Fruit fly (Drosophila melanogaster) whole organism, embryonic: ENCODE data around the gene CG13258.

Source experiments
- Atf-2 ChIP-seq: fragments of 200-800 bp; sonication (Bioruptor generic); optimal IDR thresholded peaks from 2 replicates; lab custom pipeline; 2016; ENCODE audit warnings: missing biosample characterization, missing genetic modification characterization
- CG10147 ChIP-seq: fragments of 200-800 bp; sonication (Bioruptor generic); optimal IDR thresholded peaks from 2 replicates; lab custom pipeline; 2019; ENCODE audit warnings: missing biosample characterization, mild to moderate bottlenecking, missing genetic modification characterization, moderate library complexity
- CG11696 ChIP-seq: fragments of 200-800 bp; sonication (Bioruptor generic); IDR thresholded peaks from 2 replicates; pipeline ENCODE4 v1.3.6; 2022; ENCODE audit warnings: missing biosample characterization, missing genetic modification characterization
- CG11723 ChIP-seq: fragments of 200-800 bp; sonication (Bioruptor generic); optimal IDR thresholded peaks from 2 replicates; lab custom pipeline; 2017; ENCODE audit warnings: missing biosample characterization, mild to moderate bottlenecking, missing genetic modification characterization
- CG13894 ChIP-seq: fragments of 200-800 bp; sonication (Bioruptor generic); optimal IDR thresholded peaks from 3 replicates; lab custom pipeline; 2018; ENCODE audit warnings: missing biosample characterization, mild to moderate bottlenecking, missing genetic modification characterization, moderate library complexity
- CG1647 ChIP-seq: fragments of 200-800 bp; sonication (Bioruptor generic); optimal IDR thresholded peaks from 3 replicates; lab custom pipeline; 2016; ENCODE audit warnings: missing biosample characterization, missing genetic modification characterization
- CG16813 ChIP-seq: fragments of 200-800 bp; sonication (Bioruptor generic); IDR thresholded peaks from 3 replicates; pipeline ENCODE4 v1.3.6; 2022; ENCODE audit warnings: missing biosample characterization, missing genetic modification characterization; ENCODE audit not compliant: partially characterized antibody
- CG17612 ChIP-seq: fragments of 200-800 bp; sonication (Bioruptor generic); IDR thresholded peaks from 2 replicates; pipeline ENCODE4 v1.3.6; 2022; ENCODE audit warnings: missing biosample characterization, missing genetic modification characterization
- CG17912 ChIP-seq: fragments of 200-800 bp; sonication (Bioruptor generic); optimal IDR thresholded peaks from 2 replicates; lab custom pipeline; 2018; ENCODE audit warnings: missing biosample characterization, mild to moderate bottlenecking, missing genetic modification characterization
- CG2199 ChIP-seq: fragments of 200-800 bp; sonication (Bioruptor generic); IDR thresholded peaks from 3 replicates; pipeline ENCODE4 v1.3.6; 2022; ENCODE audit warnings: missing biosample characterization, missing genetic modification characterization
- CG6175 ChIP-seq: fragments of 200-800 bp; sonication (Bioruptor generic); IDR thresholded peaks from 3 replicates; pipeline ENCODE4 v1.3.6; 2022; ENCODE audit warnings: missing biosample characterization, missing genetic modification characterization
- CG6254 ChIP-seq: fragments of 200-800 bp; sonication (Bioruptor generic); optimal IDR thresholded peaks from 3 replicates; lab custom pipeline; 2017; ENCODE audit warnings: mild to moderate bottlenecking, missing biosample characterization, missing genetic modification reagents, missing genetic modification characterization
- CG6791 ChIP-seq: fragments of 200-800 bp; sonication (Bioruptor generic); IDR thresholded peaks from 3 replicates; pipeline ENCODE4 v1.3.6; 2022; ENCODE audit warnings: missing biosample characterization, missing genetic modification characterization; ENCODE audit not compliant: partially characterized antibody
- CG8281 ChIP-seq: fragments of 200-800 bp; sonication (Bioruptor generic); optimal IDR thresholded peaks from 2 replicates; lab custom pipeline; 2018; ENCODE audit warnings: missing biosample characterization, mild to moderate bottlenecking, missing genetic modification characterization, moderate library complexity
- CG8765 ChIP-seq: fragments of 200-800 bp; sonication (Bioruptor generic); IDR thresholded peaks from 2 replicates; pipeline ENCODE4 v1.3.6; 2022; ENCODE audit warnings: missing biosample characterization, missing genetic modification characterization
- Dll ChIP-seq: fragments of 200-800 bp; sonication (Bioruptor generic); IDR thresholded peaks from 4 replicates; pipeline ENCODE4 v1.3.6; 2022; ENCODE audit warnings: missing biosample characterization, missing genetic modification characterization; ENCODE audit not compliant: partially characterized antibody
- Dref ChIP-seq: fragments of 200-800 bp; sonication (Bioruptor generic); IDR thresholded peaks from 2 replicates; pipeline ENCODE4 v1.3.6; 2022; ENCODE audit warnings: missing biosample characterization, missing genetic modification characterization
- Eip74EF ChIP-seq, 2 experiments: fragments of 200-800 bp in 1 of 2; fragments of >200 bp in 1 of 2; sonication (Bioruptor generic) in 1 of 2; optimal IDR thresholded peaks; 2 replicates each; lab custom pipeline; 2017 to 2019; ENCODE audit warnings: missing biosample characterization in 2 of 2, missing genetic modification characterization in 2 of 2, mild to moderate bottlenecking in 1 of 2, moderate library complexity in 1 of 2
- Gsc ChIP-seq: fragments of 200-800 bp; sonication (Bioruptor generic); IDR thresholded peaks from 2 replicates; pipeline ENCODE4 v1.3.6; 2022; ENCODE audit warnings: missing biosample characterization, missing genetic modification characterization
- H2.0 ChIP-seq: fragments of 200-800 bp; sonication (Bioruptor generic); IDR thresholded peaks from 2 replicates; pipeline ENCODE4 v1.3.6; 2022; ENCODE audit warnings: missing biosample characterization, missing genetic modification characterization
- Hand ChIP-seq: fragments of 200-800 bp; sonication (Bioruptor generic); optimal IDR thresholded peaks from 2 replicates; lab custom pipeline; 2017; ENCODE audit warnings: mild to moderate bottlenecking, missing biosample characterization, missing genetic modification reagents, missing genetic modification characterization
- NfI ChIP-seq: fragments of 200-800 bp; sonication (Bioruptor generic); optimal IDR thresholded peaks from 3 replicates; lab custom pipeline; 2018; ENCODE audit warnings: missing biosample characterization, mild to moderate bottlenecking, missing genetic modification characterization, moderate library complexity
- Vsx1 ChIP-seq: fragments of 200-800 bp; sonication (Bioruptor generic); optimal IDR thresholded peaks from 2 replicates; lab custom pipeline; 2017; ENCODE audit warnings: missing biosample characterization, mild to moderate bottlenecking, missing genetic modification characterization, missing genetic modification reagents
- Xbp1 ChIP-seq: fragments of 200-800 bp; sonication (Bioruptor generic); optimal IDR thresholded peaks from 3 replicates; lab custom pipeline; 2016; ENCODE audit warnings: missing biosample characterization, mild to moderate bottlenecking, missing genetic modification characterization
- ato ChIP-seq: fragments of 200-800 bp; sonication (Bioruptor generic); IDR thresholded peaks from 2 replicates; pipeline ENCODE4 v1.3.6; 2022; ENCODE audit warnings: missing biosample characterization, missing genetic modification characterization; ENCODE audit not compliant: partially characterized antibody
- cg ChIP-seq: fragments of 200-800 bp; sonication (Bioruptor generic); optimal IDR thresholded peaks from 3 replicates; lab custom pipeline; 2019; ENCODE audit warnings: missing biosample characterization, mild to moderate bottlenecking, missing genetic modification characterization, moderate library complexity
- corto ChIP-seq: fragments of 200-800 bp; sonication (Bioruptor generic); optimal IDR thresholded peaks from 2 replicates; lab custom pipeline; 2016; ENCODE audit warnings: missing biosample characterization, mild to moderate bottlenecking, missing genetic modification characterization, moderate library complexity
- dmrt11E ChIP-seq: fragments of 200-800 bp; sonication (Bioruptor generic); optimal IDR thresholded peaks from 3 replicates; lab custom pipeline; 2018; ENCODE audit warnings: missing biosample characterization, mild to moderate bottlenecking, missing genetic modification characterization, moderate library complexity
- esg ChIP-seq: fragments of 200-800 bp; sonication (Bioruptor generic); conservative IDR thresholded peaks from 2 replicates; pipeline ENCODE4 v1.3.6; 2022; ENCODE audit warnings: missing biosample characterization, missing genetic modification characterization
- fd64A ChIP-seq: fragments of 200-800 bp; sonication (Bioruptor generic); optimal IDR thresholded peaks from 3 replicates; lab custom pipeline; 2018; ENCODE audit warnings: missing biosample characterization, mild to moderate bottlenecking, missing genetic modification characterization
- gem ChIP-seq: fragments of 200-800 bp; sonication (Bioruptor generic); optimal IDR thresholded peaks from 2 replicates; lab custom pipeline; 2019; ENCODE audit warnings: missing biosample characterization, mild to moderate bottlenecking, missing genetic modification characterization, moderate library complexity
- gro ChIP-seq: fragments of 200-800 bp; sonication (Bioruptor generic); optimal IDR thresholded peaks from 2 replicates; lab custom pipeline; 2016; ENCODE audit warnings: missing biosample characterization, missing genetic modification characterization
- mam ChIP-seq: fragments of 200-800 bp; sonication (Bioruptor generic); optimal IDR thresholded peaks from 3 replicates; lab custom pipeline; 2016; ENCODE audit warnings: missing biosample characterization, missing genetic modification characterization
- peb ChIP-seq: fragments of 200-800 bp; sonication (Bioruptor generic); IDR thresholded peaks from 2 replicates; pipeline ENCODE4 v1.3.6; 2022; ENCODE audit warnings: missing biosample characterization, missing genetic modification characterization
- prd ChIP-seq, 3 experiments: fragments of >200 bp in 2 of 3; fragments of 200-800 bp in 1 of 3; sonication (Bioruptor generic) in 1 of 3; optimal IDR thresholded peaks in 2 of 3; IDR thresholded peaks in 1 of 3; 2 replicates in 2 of 3; 3 replicates in 1 of 3; pipeline versions ENCODE4 v1.3.6 to Lab custom; 2017 to 2022; ENCODE audit warnings: missing biosample characterization in 1 of 3, missing genetic modification characterization in 1 of 3
- pzg ChIP-seq: fragments of 200-800 bp; sonication (Bioruptor generic); optimal IDR thresholded peaks from 3 replicates; lab custom pipeline; 2018; ENCODE audit warnings: missing biosample characterization, mild to moderate bottlenecking, missing genetic modification characterization, moderate library complexity
- ro ChIP-seq: fragments of 200-800 bp; sonication (Bioruptor generic); IDR thresholded peaks from 2 replicates; pipeline ENCODE4 v1.3.6; 2022; ENCODE audit warnings: missing biosample characterization, missing genetic modification characterization
- sc ChIP-seq, 3 experiments: fragments of >200 bp in 2 of 3; fragments of 200-800 bp in 1 of 3; sonication (Bioruptor generic) in 1 of 3; optimal IDR thresholded peaks; 2 replicates in 2 of 3; 3 replicates in 1 of 3; lab custom pipeline; 2017; ENCODE audit warnings: mild to moderate bottlenecking in 1 of 3, missing biosample characterization in 1 of 3, missing genetic modification characterization in 1 of 3, missing genetic modification reagents in 1 of 3
- slp2 ChIP-seq: fragments of 200-800 bp; sonication (Bioruptor generic); optimal IDR thresholded peaks from 2 replicates; lab custom pipeline; 2016; ENCODE audit warnings: missing biosample characterization, missing genetic modification characterization
- stwl ChIP-seq: fragments of 200-800 bp; sonication (Bioruptor generic); optimal IDR thresholded peaks from 3 replicates; lab custom pipeline; 2018; ENCODE audit warnings: missing biosample characterization, mild to moderate bottlenecking, missing genetic modification characterization, moderate library complexity
- tin ChIP-seq: fragments of 200-800 bp; sonication (Bioruptor generic); optimal IDR thresholded peaks from 3 replicates; lab custom pipeline; 2016; ENCODE audit warnings: missing biosample characterization, missing genetic modification characterization
- tup ChIP-seq: fragments of 200-800 bp; sonication (Bioruptor generic); optimal IDR thresholded peaks from 2 replicates; lab custom pipeline; 2016; ENCODE audit warnings: missing biosample characterization, mild to moderate bottlenecking, missing genetic modification characterization, moderate library complexity
- twi ChIP-seq: fragments of 200-800 bp; optimal IDR thresholded peaks from 2 replicates; lab custom pipeline; 2019; ENCODE audit warnings: missing biosample characterization, mild to moderate bottlenecking, missing genetic modification characterization, moderate library complexity
- unpg ChIP-seq: fragments of 200-800 bp; sonication (Bioruptor generic); optimal IDR thresholded peaks from 3 replicates; lab custom pipeline; 2018; ENCODE audit warnings: missing biosample characterization, mild to moderate bottlenecking, missing genetic modification characterization, moderate library complexity
- vvl ChIP-seq: fragments of 200-800 bp; sonication (Bioruptor generic); IDR thresholded peaks from 2 replicates; pipeline ENCODE4 v1.3.6; 2022; ENCODE audit warnings: missing biosample characterization, missing genetic modification characterization
- wdn ChIP-seq: fragments of 200-800 bp; sonication (Bioruptor generic); IDR thresholded peaks from 2 replicates; pipeline ENCODE4 v1.3.6; 2022; ENCODE audit warnings: missing biosample characterization, missing genetic modification characterization

The CG13258 gene

dm6 chr2L:16257227-16258071 is 35.4 kb downstream of the CG13258 start, which contains the start of the genes PRL-1 and EndoGI (continued):
- TF ChIP-seq CG10147 (GFP tag; lab: Kevin White, UChicago), result peak; percentile 80
- no peak for TF ChIP-seq CG8281 (tag; lab: Kevin White, UChicago)
- TF ChIP-seq gro (GFP tag; lab: Kevin White, UChicago), result peak; percentile 6
- TF ChIP-seq Vsx1 (GFP tag; lab: Kevin White, UChicago), result peak; percentile 65
- TF ChIP-seq CG2199 (GFP tag; lab: Robert Waterston, UW), result peak; percentile 12; the same call in 1 of the 3 replicates
- peak; percentile 100 for TF ChIP-seq Dref (GFP tag; lab: Robert Waterston, UW)
- no peak for TF ChIP-seq Gsc (GFP tag; lab: Robert Waterston, UW)
- peak in 1 of 2 experiments; percentile 79 for TF ChIP-seq Eip74EF (GFP tag; optimal IDR thresholded peaks at IDR 0.05; lab: Kevin White, UChicago)
- TF ChIP-seq CG6175 (GFP tag; lab: Robert Waterston, UW), result no peak
- peak; percentile 98 for TF ChIP-seq Dll
- peak; percentile 91 for TF ChIP-seq gem (tag; lab: Kevin White, UChicago)
- no peak for TF ChIP-seq ro (GFP tag; lab: Robert Waterston, UW)
- peak; percentile 26; the same call in 1 of the 2 replicates for TF ChIP-seq peb (GFP tag; lab: Robert Waterston, UW)
- no peak for TF ChIP-seq CG17612 (GFP tag; lab: Robert Waterston, UW)
- peak; percentile 96 for TF ChIP-seq stwl (tag; lab: Kevin White, UChicago)
- no peak for TF ChIP-seq sc (optimal IDR thresholded peaks at IDR 0.05; lab: Kevin White, UChicago)
- no peak for TF ChIP-seq sc (GFP tag; optimal IDR thresholded peaks at IDR 0.05; lab: Kevin White, UChicago)
- TF ChIP-seq NfI, result peak; percentile 66
- TF ChIP-seq CG6254 (GFP tag; lab: Kevin White, UChicago), result peak; percentile 69
- peak; percentile 100 for TF ChIP-seq CG6791 (GFP tag; lab: Robert Waterston, UW)
- peak; percentile 90 for TF ChIP-seq unpg
- peak; percentile 46 for TF ChIP-seq tin
- TF ChIP-seq CG13894, result peak; percentile 79
- peak; percentile 46 for TF ChIP-seq CG1647 (GFP tag; lab: Kevin White, UChicago)
- TF ChIP-seq Xbp1, result peak; percentile 46
- TF ChIP-seq tup (GFP tag; lab: Kevin White, UChicago), result no peak
- peak; percentile 54 for TF ChIP-seq twi (tag; lab: Kevin White, UChicago)
- no peak for TF ChIP-seq CG11723 (GFP tag; lab: Kevin White, UChicago)
- peak; percentile 71 for TF ChIP-seq wdn (GFP tag; lab: Robert Waterston, UW)
- no peak for TF ChIP-seq prd (optimal IDR thresholded peaks at IDR 0.05; lab: Kevin White, UChicago)
- TF ChIP-seq prd (GFP tag; IDR thresholded peaks at IDR 0.05; lab: Robert Waterston, UW), result peak; percentile 65; the same call in 1 of the 3 replicates
- peak; percentile 16 for TF ChIP-seq mam (GFP tag; lab: Kevin White, UChicago)
- TF ChIP-seq corto (GFP tag; lab: Kevin White, UChicago), result no peak
- peak; percentile 100 for TF ChIP-seq CG16813
- no peak for TF ChIP-seq Atf-2 (GFP tag; lab: Kevin White, UChicago)
- TF ChIP-seq H2.0 (GFP tag; lab: Robert Waterston, UW), result peak; percentile 80
- no peak for TF ChIP-seq slp2
- peak; percentile 77 for TF ChIP-seq CG11696 (GFP tag; lab: Robert Waterston, UW)
- TF ChIP-seq ato, result peak; percentile 100
- TF ChIP-seq fd64A (GFP tag; lab: Kevin White, UChicago), result no peak
- TF ChIP-seq pzg (GFP tag; lab: Kevin White, UChicago), result peak; percentile 86
- peak; percentile 53 for TF ChIP-seq dmrt11E (tag; lab: Kevin White, UChicago)
- TF ChIP-seq cg (GFP tag; lab: Kevin White, UChicago), result peak; percentile 96
- peak; percentile 43; the same call in 1 of the 2 replicates for TF ChIP-seq CG8765 (GFP tag; lab: Robert Waterston, UW)
- peak; percentile 88 for TF ChIP-seq vvl
- no peak for TF ChIP-seq CG17912 (GFP tag; lab: Kevin White, UChicago)
- TF ChIP-seq esg (GFP tag; lab: Robert Waterston, UW), result peak; percentile 66
- peak; percentile 29 for TF ChIP-seq Hand (GFP tag; lab: Kevin White, UChicago)
